Worm (Caenorhabditis elegans): ENCODE measurements around the gene zip-3.

- no peak for TF ChIP-seq hnd-1 (tag; optimal IDR thresholded peaks at IDR 0.05)
- no peak for TF ChIP-seq tra-4 (tag; optimal IDR thresholded peaks at IDR 0.05)
- TF ChIP-seq tbx-11 (GFP tag; IDR thresholded peaks at IDR 0.05): no peak
- TF ChIP-seq hmg-4 (GFP tag; optimal IDR thresholded peaks at IDR 0.05): no peak
- TF ChIP-seq sea-1 (GFP tag; conservative IDR thresholded peaks at IDR 0.05): no peak
- TF ChIP-seq F13C5.2 (tag; optimal IDR thresholded peaks at IDR 0.05): no peak
- no peak for TF ChIP-seq flt-1 (GFP tag; IDR thresholded peaks at IDR 0.05)
- TF ChIP-seq B0310.2 (tag; optimal IDR thresholded peaks at IDR 0.05): no peak
- no peak for TF ChIP-seq ama-1 (optimal IDR thresholded peaks at IDR 0.05)
- no peak for TF ChIP-seq tbx-37 (GFP tag; conservative IDR thresholded peaks at IDR 0.05)
Measured at ce11 chrII:13998964-13999363, 41.7 kb upstream of the zip-3 start, which contains the start of gene F01D5.2.
